Worm (Caenorhabditis elegans): Measurements from ENCODE around the gene F54E7.6.

The F54E7.6 gene

DNA sequence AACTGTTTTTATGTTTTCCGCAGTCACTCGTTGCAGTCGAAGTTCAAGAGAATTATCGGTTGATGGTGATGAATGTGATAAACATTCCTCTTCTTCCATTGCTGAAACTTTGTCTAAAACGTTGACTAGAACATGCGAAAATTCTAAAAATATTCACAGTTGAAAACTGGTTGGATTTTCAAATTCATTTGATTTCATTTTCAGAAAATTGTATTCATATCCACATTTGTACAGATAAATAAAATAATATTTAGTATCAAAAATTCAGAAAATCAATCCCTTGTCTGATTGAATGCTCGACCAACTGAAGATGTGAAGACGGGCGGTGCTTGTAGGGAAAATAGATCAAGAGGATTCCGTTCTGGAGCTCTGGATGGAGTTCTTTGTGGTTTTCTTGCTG, 16.9 kb upstream of the F54E7.6 start, which contains the start of gene F54E7.9:
F54E7.9 (minus strand) TSS at position 101 of the 400 bp plus-strand sequence.
- TF ChIP-seq cebp-2 (GFP tag; IDR thresholded peaks at IDR 0.05) (no peak), tbp1 (GFP tag; optimal IDR thresholded peaks at IDR 0.05) (no peak), hlh-12 (tag; optimal IDR thresholded peaks at IDR 0.05) (no peak), rec-8 (tag; optimal IDR thresholded peaks at IDR 0.05) (no peak), ceh-27 (GFP tag; optimal IDR thresholded peaks at IDR 0.05) (no peak), atf-7 (tag; optimal IDR thresholded peaks at IDR 0.05) (no peak), Y95B8A.8 (GFP tag; IDR thresholded peaks at IDR 0.05) (no peak), hsf-1 (GFP tag; IDR thresholded peaks at IDR 0.05) (no peak), egl-44 (GFP tag; IDR thresholded peaks at IDR 0.05) (no peak), ztf-28 (GFP tag; IDR thresholded peaks at IDR 0.05) (no peak), ztf-22 (GFP tag; optimal IDR thresholded peaks at IDR 0.05) (no peak), F39B2.1 (GFP tag; IDR thresholded peaks at IDR 0.05) (no peak), lsy-27 (tag; optimal IDR thresholded peaks at IDR 0.05; ENCODE audit: borderline replicate concordance, insufficient read depth) (no peak), lir-1 (GFP tag; conservative IDR thresholded peaks at IDR 0.05) (no peak), T26A5.8 (tag; optimal IDR thresholded peaks at IDR 0.05) (no peak), tbx-9 (tag; optimal IDR thresholded peaks at IDR 0.05; ENCODE audit: borderline replicate concordance) (no peak), nfya-2 (GFP tag; IDR thresholded peaks at IDR 0.05) (no peak)

DNA sequence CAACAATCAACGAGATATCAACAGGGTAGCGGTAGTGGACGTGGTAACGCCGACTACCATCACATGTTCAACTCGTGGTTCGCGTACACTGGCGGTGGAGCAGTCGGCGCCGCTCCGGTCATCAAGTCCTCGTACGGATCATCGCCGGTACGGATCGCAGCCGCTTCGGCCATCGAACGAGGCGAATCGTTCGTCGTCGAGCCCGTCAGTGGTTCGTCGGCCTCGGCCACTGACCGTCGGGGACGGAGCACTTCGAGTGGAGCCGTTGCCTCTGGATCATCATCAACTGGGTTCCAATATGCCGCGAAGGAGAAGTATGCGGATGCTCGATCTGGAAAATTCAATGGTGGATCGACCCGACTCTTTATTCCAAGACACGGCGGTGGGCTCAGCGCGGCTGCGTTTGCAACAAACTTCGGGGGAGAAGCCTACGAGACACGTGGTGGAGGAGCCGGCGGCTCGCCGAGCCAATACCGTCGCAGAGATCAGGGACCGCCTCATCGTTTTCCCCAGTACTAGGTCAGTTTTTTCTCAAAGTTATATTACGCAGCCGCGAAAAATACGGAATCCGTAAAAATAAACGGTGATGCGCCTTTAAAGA, 14.6 kb upstream of the F54E7.6 start:
- TF ChIP-seq cebp-2 (GFP tag; IDR thresholded peaks at IDR 0.05): no peak
- no peak for TF ChIP-seq nhr-80 (tag; optimal IDR thresholded peaks at IDR 0.05)
- TF ChIP-seq repo-1 (tag; optimal IDR thresholded peaks at IDR 0.05): peak; percentile 15
- no peak for TF ChIP-seq madf-3 (GFP tag; IDR thresholded peaks at IDR 0.05)
- TF ChIP-seq mel-28 (tag; optimal IDR thresholded peaks at IDR 0.05; ENCODE audit: borderline replicate concordance): no peak
- TF ChIP-seq egrh-3 (GFP tag; IDR thresholded peaks at IDR 0.05): peak; percentile 80; the same call in 1 of the 2 replicates
- peak; percentile 91 for TF ChIP-seq zfh-2 (GFP tag; conservative IDR thresholded peaks at IDR 0.05)

ce11 chrIII:5674196-5674595, 13.3 kb upstream of the F54E7.6 start:
- no peak for TF ChIP-seq bed-2 (GFP tag; IDR thresholded peaks at IDR 0.05)
- TF ChIP-seq cebp-1 (GFP tag; IDR thresholded peaks at IDR 0.05): no peak
- TF ChIP-seq cebp-1 (tag; optimal IDR thresholded peaks at IDR 0.05): peak; percentile 50

- no peak for TF ChIP-seq Y53F4B.3 (GFP tag; IDR thresholded peaks at IDR 0.05)
- TF ChIP-seq F49E8.2 (tag; optimal IDR thresholded peaks at IDR 0.05; ENCODE audit: insufficient read depth): no peak
- TF ChIP-seq F57C9.4 (tag; optimal IDR thresholded peaks at IDR 0.05): no peak
- TF ChIP-seq B0019.2 (GFP tag; conservative IDR thresholded peaks at IDR 0.05): no peak
- no peak for TF ChIP-seq attf-6 (GFP tag; IDR thresholded peaks at IDR 0.05)
- no peak for TF ChIP-seq egl-18 (GFP tag; IDR thresholded peaks at IDR 0.05)
- no peak for TF ChIP-seq repo-1 (tag; optimal IDR thresholded peaks at IDR 0.05)
- TF ChIP-seq F22D6.2 (tag; optimal IDR thresholded peaks at IDR 0.05): no peak
- no peak for TF ChIP-seq lin-35 (GFP tag; optimal IDR thresholded peaks at IDR 0.05)
- TF ChIP-seq chd-7 (tag; optimal IDR thresholded peaks at IDR 0.05): no peak
- no peak for TF ChIP-seq efl-1 (GFP tag; optimal IDR thresholded peaks at IDR 0.05)
- TF ChIP-seq nhr-27 (tag; optimal IDR thresholded peaks at IDR 0.05): no peak
- TF ChIP-seq cebp-1 (GFP tag; IDR thresholded peaks at IDR 0.05): no peak
- TF ChIP-seq cebp-1 (tag; optimal IDR thresholded peaks at IDR 0.05): peak; percentile 11
- no peak for TF ChIP-seq C17E4.6 (GFP tag; IDR thresholded peaks at IDR 0.05)
- no peak for TF ChIP-seq nfya-1 (tag; optimal IDR thresholded peaks at IDR 0.05; ENCODE audit: borderline replicate concordance, insufficient read depth)
- peak; percentile 70; the same call in 1 of the 2 replicates for TF ChIP-seq hmg-1.2 (GFP tag; IDR thresholded peaks at IDR 0.05)
- no peak for TF ChIP-seq K12H6.12 (tag; optimal IDR thresholded peaks at IDR 0.05)
- no peak for TF ChIP-seq madf-6 (GFP tag; IDR thresholded peaks at IDR 0.05)
These were observed 7.1 kb upstream of the F54E7.6 start for ce11 chrIII:5667952-5668489.
